Worm (Caenorhabditis elegans) whole organism, L4 larva: ENCODE data around the gene eak-7.
A peak's percentile ranks its signal among the peaks of the same experiment; 100 is the strongest.

Experiments
- F37D6.2 ChIP-seq: sonication (generic microtip); optimal IDR thresholded peaks from 2 replicates; lab custom pipeline; 2016; ENCODE audit warnings: mild to moderate bottlenecking, missing genetic modification characterization, missing compliant biosample characterization
- ama-1 ChIP-seq: fragments of 150-350 bp; optimal IDR thresholded peaks from 2 replicates; lab custom pipeline; 2014; ENCODE audit warnings: inconsistent platforms, mixed read lengths
- ceh-82 ChIP-seq: sonication (generic microtip); optimal IDR thresholded peaks from 2 replicates; lab custom pipeline; 2017; ENCODE audit warnings: missing biosample characterization, missing genetic modification characterization
- daf-12 ChIP-seq: fragments of 150-350 bp; optimal IDR thresholded peaks from 2 replicates; lab custom pipeline; 2014; ENCODE audit warnings: missing biosample characterization, missing genetic modification reagents, missing genetic modification characterization
- fkh-10 ChIP-seq: fragments of 150-350 bp; optimal IDR thresholded peaks from 2 replicates; lab custom pipeline; 2014; ENCODE audit warnings: missing biosample characterization, missing genetic modification reagents, missing genetic modification characterization
- hmg-1.1 ChIP-seq: fragments of 200-800 bp; sonication (Bioruptor generic); IDR thresholded peaks from 2 replicates; pipeline ENCODE4 v1.3.6; 2022; ENCODE audit warnings: missing genetic modification reagents, missing genetic modification characterization, missing compliant biosample characterization
- lin-15B ChIP-seq: fragments of 150-350 bp; sonication (generic microtip); optimal IDR thresholded peaks from 3 replicates; lab custom pipeline; 2014; ENCODE audit warnings: missing biosample characterization, missing genetic modification characterization
- lsy-2 ChIP-seq, 2 experiments: fragments of 150-350 bp in 1 of 2; sonication (generic microtip) in 1 of 2; optimal IDR thresholded peaks; 2 replicates each; lab custom pipeline; 2014 to 2017; ENCODE audit warnings: missing biosample characterization in 2 of 2, missing genetic modification characterization in 2 of 2
- nhr-28 ChIP-seq: fragments of 150-350 bp; optimal IDR thresholded peaks from 2 replicates; lab custom pipeline; 2014; ENCODE audit warnings: missing biosample characterization, missing genetic modification characterization
- unc-62 ChIP-seq, 3 experiments: fragments of 150-350 bp in 1 of 3; sonication (generic microtip); optimal IDR thresholded peaks in 2 of 3; peaks in 1 of 3; 1 replicate in 1 of 3; 2 replicates in 2 of 3; lab custom pipeline; 2014 to 2017; ENCODE audit warnings: missing biosample characterization in 3 of 3, missing genetic modification characterization in 3 of 3, missing genetic modification reagents in 3 of 3, missing genotype in 1 of 3

DNA sequence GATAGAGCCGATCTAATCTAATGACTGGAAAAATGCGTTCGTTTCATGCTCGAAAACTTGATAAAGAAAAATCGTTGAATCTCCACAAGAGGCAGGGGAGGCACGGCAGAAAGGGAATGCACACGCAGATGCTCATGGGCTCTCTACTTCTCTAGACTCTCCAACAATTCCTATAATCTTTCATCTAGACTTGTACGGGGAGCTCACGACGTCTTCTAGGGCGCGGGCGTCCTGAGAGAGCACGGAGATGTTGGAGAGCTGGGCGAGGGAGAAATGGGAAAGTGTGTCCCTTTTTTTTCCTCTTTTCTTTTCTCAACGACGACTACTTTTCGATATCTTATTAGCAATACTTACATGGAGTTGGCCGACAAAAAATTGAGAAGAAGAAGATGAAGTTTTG, 17.4 kb upstream of the eak-7 start:
- TF ChIP-seq fkh-10 (peak; percentile 46), unc-62 (GFP tag; optimal IDR thresholded peaks at IDR 0.05 in 1 of 2; lab: Kevin White, UChicago) (no peak), unc-62 (tag; optimal IDR thresholded peaks at IDR 0.05; lab: Kevin White, UChicago) (no peak), nhr-28 (tag; lab: Kevin White, UChicago) (no peak), daf-12 (tag; lab: Kevin White, UChicago) (no peak), hmg-1.1 (GFP tag; lab: Robert Waterston, UW) (0 out of 2 replicates have a peak, but pooled peaks have one; percentile 14), lsy-2 (tag; optimal IDR thresholded peaks at IDR 0.05; lab: Kevin White, UChicago) (peak in 1 of 2 experiments; percentile 42), ama-1 (no peak), ceh-82 (tag; lab: Kevin White, UChicago) (no peak), lin-15B (tag; lab: Kevin White, UChicago) (no peak), F37D6.2 (tag; lab: Kevin White, UChicago) (no peak)
